Worm (Caenorhabditis elegans) whole organism, L2 larva: ENCODE results near the gene srx-20.
"Not testable (repeated sequence)": the region's sequence is repeated elsewhere in the genome, so short reads cannot be mapped to it uniquely, and the experiment has no call there.

ENCODE experiments used
- C34F6.9 ChIP-seq: fragments of 150-350 bp; optimal IDR thresholded peaks from 2 replicates; lab custom pipeline; 2014; ENCODE audit warnings: missing biosample characterization, missing genetic modification characterization
- R02D3.7 ChIP-seq: fragments of 150-350 bp; optimal IDR thresholded peaks from 2 replicates; lab custom pipeline; 2014; ENCODE audit warnings: missing biosample characterization, missing genetic modification characterization
- alr-1 ChIP-seq: fragments of 150-350 bp; optimal IDR thresholded peaks from 2 replicates; lab custom pipeline; 2014; ENCODE audit warnings: missing biosample characterization, missing genetic modification characterization
- aly-2 ChIP-seq: fragments of 150-350 bp; optimal IDR thresholded peaks from 2 replicates; lab custom pipeline; 2014; ENCODE audit warnings: missing biosample characterization, missing genetic modification characterization
- ama-1 ChIP-seq: fragments of 150-350 bp; optimal IDR thresholded peaks from 2 replicates; lab custom pipeline; 2018; ENCODE audit warnings: inconsistent platforms
- ceh-16 ChIP-seq: fragments of 150-350 bp; optimal IDR thresholded peaks from 2 replicates; lab custom pipeline; 2014; ENCODE audit warnings: missing biosample characterization, missing genetic modification characterization
- crh-2 ChIP-seq: sonication (generic microtip); optimal IDR thresholded peaks from 2 replicates; lab custom pipeline; 2017; ENCODE audit warnings: missing biosample characterization, missing genetic modification characterization
- egl-27 ChIP-seq: sonication (generic microtip); optimal IDR thresholded peaks from 3 replicates; lab custom pipeline; 2017; ENCODE audit warnings: missing biosample characterization, missing genetic modification reagents, missing genetic modification characterization
- elt-1 ChIP-seq: fragments of 150-350 bp; optimal IDR thresholded peaks from 2 replicates; lab custom pipeline; 2014; ENCODE audit warnings: missing biosample characterization, missing genetic modification characterization
- elt-3 ChIP-seq: sonication (generic microtip); optimal IDR thresholded peaks from 2 replicates; lab custom pipeline; 2017; ENCODE audit warnings: missing biosample characterization, missing genetic modification characterization
- fos-1 ChIP-seq: fragments of 150-350 bp; optimal IDR thresholded peaks from 2 replicates; lab custom pipeline; 2014; ENCODE audit warnings: missing biosample characterization, missing genetic modification characterization
- gmeb-1 ChIP-seq: fragments of 150-350 bp; optimal IDR thresholded peaks from 2 replicates; lab custom pipeline; 2014; ENCODE audit warnings: missing biosample characterization, missing genetic modification characterization
- lin-11 ChIP-seq: fragments of 150-350 bp; sonication (generic microtip); optimal IDR thresholded peaks from 2 replicates; lab custom pipeline; 2014; ENCODE audit warnings: missing biosample characterization, missing genetic modification characterization, inconsistent platforms, mixed read lengths
- lin-13 ChIP-seq: fragments of 150-350 bp; optimal IDR thresholded peaks from 2 replicates; lab custom pipeline; 2014; ENCODE audit warnings: missing biosample characterization, missing genetic modification reagents, missing genetic modification characterization
- lin-39 ChIP-seq: fragments of 150-350 bp; optimal IDR thresholded peaks from 2 replicates; lab custom pipeline; 2014; ENCODE audit warnings: missing biosample characterization, missing genetic modification reagents, missing genetic modification characterization
- lsy-2 ChIP-seq, 2 experiments: fragments of 150-350 bp in 1 of 2; sonication (generic microtip) in 1 of 2; optimal IDR thresholded peaks; 2 replicates each; lab custom pipeline; 2014 to 2017; ENCODE audit warnings: missing biosample characterization in 2 of 2, missing genetic modification characterization in 2 of 2
- mab-5 ChIP-seq: fragments of 150-350 bp; optimal IDR thresholded peaks from 2 replicates; lab custom pipeline; 2014; ENCODE audit warnings: missing biosample characterization, missing genetic modification characterization
- mbf-1 ChIP-seq: sonication (generic microtip); optimal IDR thresholded peaks from 2 replicates; lab custom pipeline; 2017; ENCODE audit warnings: missing biosample characterization, missing genetic modification characterization
- mdl-1 ChIP-seq, 2 experiments: fragments of 150-350 bp in 1 of 2; sonication (generic microtip) in 1 of 2; optimal IDR thresholded peaks; 2 replicates each; lab custom pipeline; 2017; ENCODE audit warnings: missing biosample characterization in 2 of 2, missing genetic modification characterization in 2 of 2
- nhr-10 ChIP-seq: sonication (generic microtip); optimal IDR thresholded peaks from 2 replicates; lab custom pipeline; 2017; ENCODE audit warnings: missing biosample characterization, missing genetic modification characterization
- nhr-11 ChIP-seq: fragments of 150-350 bp; optimal IDR thresholded peaks from 2 replicates; lab custom pipeline; 2014; ENCODE audit warnings: missing biosample characterization, missing genetic modification characterization
- nhr-129 ChIP-seq: fragments of 150-350 bp; optimal IDR thresholded peaks from 2 replicates; lab custom pipeline; 2014; ENCODE audit warnings: missing biosample characterization, missing genetic modification characterization
- nhr-23 ChIP-seq: fragments of 150-350 bp; optimal IDR thresholded peaks from 2 replicates; lab custom pipeline; 2014; ENCODE audit warnings: missing biosample characterization, missing genetic modification reagents, missing genetic modification characterization
- nhr-237 ChIP-seq: fragments of 150-350 bp; optimal IDR thresholded peaks from 2 replicates; lab custom pipeline; 2014; ENCODE audit warnings: missing biosample characterization, missing genetic modification characterization
- nhr-6 ChIP-seq: fragments of 150-350 bp; optimal IDR thresholded peaks from 2 replicates; lab custom pipeline; 2014; ENCODE audit warnings: missing biosample characterization, missing genetic modification characterization
- peb-1 ChIP-seq: fragments of 150-350 bp; optimal IDR thresholded peaks from 2 replicates; lab custom pipeline; 2014; ENCODE audit warnings: missing biosample characterization, missing genetic modification characterization
- sem-4 ChIP-seq: fragments of 150-350 bp; optimal IDR thresholded peaks from 2 replicates; lab custom pipeline; 2014; ENCODE audit warnings: missing biosample characterization, missing genetic modification reagents, missing genetic modification characterization
- skn-1 ChIP-seq: sonication (generic microtip); optimal IDR thresholded peaks from 2 replicates; lab custom pipeline; 2017; ENCODE audit warnings: missing biosample characterization, missing genetic modification characterization
- sma-9 ChIP-seq, 2 experiments: fragments of 150-350 bp in 1 of 2; sonication (generic microtip) in 1 of 2; optimal IDR thresholded peaks; 2 replicates each; lab custom pipeline; 2014 to 2016; ENCODE audit warnings: missing genetic modification characterization in 2 of 2, mild to moderate bottlenecking in 1 of 2, missing biosample characterization in 1 of 2, missing compliant biosample characterization in 1 of 2, missing genetic modification reagents in 1 of 2, moderate library complexity in 1 of 2
- snpc-4 ChIP-seq: fragments of 150-350 bp; optimal IDR thresholded peaks from 2 replicates; lab custom pipeline; 2014; ENCODE audit warnings: missing biosample characterization, missing genetic modification characterization
- unc-39 ChIP-seq: fragments of 150-350 bp; optimal IDR thresholded peaks from 2 replicates; lab custom pipeline; 2014; ENCODE audit warnings: missing biosample characterization, missing genetic modification characterization
- unc-55 ChIP-seq: fragments of 150-350 bp; sonication (generic microtip); optimal IDR thresholded peaks from 3 replicates; lab custom pipeline; 2014; ENCODE audit warnings: missing biosample characterization, missing genetic modification reagents, missing genetic modification characterization
- unc-62 ChIP-seq: fragments of 150-350 bp; optimal IDR thresholded peaks from 2 replicates; lab custom pipeline; 2014; ENCODE audit warnings: missing biosample characterization, missing genetic modification reagents, missing genetic modification characterization
- ztf-1 ChIP-seq: fragments of 200-800 bp; sonication (Bioruptor generic); conservative IDR thresholded peaks from 2 replicates; pipeline ENCODE4 v1.3.6; 2022; ENCODE audit warnings: missing genetic modification characterization, missing compliant biosample characterization

The srx-20 gene

ce11 chrIV:6824622-6825021, 43.3 kb upstream of the srx-20 start, which contains the start of gene H20E11.3:
Gene H20E11.3 (plus strand): TSS chrIV:6824816.
- TF ChIP-seq crh-2 (tag; lab: Kevin White, UChicago) (no peak), fos-1 (tag; lab: Kevin White, UChicago) (peak; percentile 49), nhr-6 (tag; lab: Kevin White, UChicago) (no peak), lin-11 (tag; lab: Kevin White, UChicago) (no peak), R02D3.7 (tag; lab: Kevin White, UChicago) (no peak), skn-1 (peak; percentile 85)

DNA sequence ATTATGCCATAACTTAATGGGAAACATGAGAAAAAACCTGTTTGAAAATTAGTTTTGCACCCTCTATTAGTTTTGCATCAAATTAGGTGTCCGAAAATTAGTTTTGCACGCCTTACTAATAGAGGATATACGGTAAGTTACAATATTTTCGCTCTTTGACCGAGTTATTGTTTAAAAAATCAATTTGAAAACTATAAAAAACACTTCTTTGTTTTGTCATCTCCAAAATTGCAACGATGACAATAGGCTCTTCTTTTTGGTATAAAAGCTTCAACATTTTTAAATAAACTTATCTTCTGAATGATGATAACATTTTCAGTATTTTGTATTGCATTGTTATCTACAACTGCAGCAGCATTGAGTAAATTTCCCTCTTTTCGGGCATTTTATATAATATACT, 40.4 kb upstream of the srx-20 start, which contains the start of gene H20E11.2:
Gene H20E11.2 (plus strand): TSS at position 301 of the 400 bp plus-strand sequence.
- not testable (repeated sequence) for TF ChIP-seq nhr-23, elt-1, sem-4 (tag; lab: Kevin White, UChicago)

- TF ChIP-seq fos-1 (tag; lab: Kevin White, UChicago) (peak; percentile 94), nhr-129 (tag; lab: Kevin White, UChicago) (no peak)
These were observed 38.0 kb upstream of the srx-20 start, which contains the start of gene H20E11.1 for ce11 chrIV:6829902-6830301. Gene H20E11.1 (plus strand): TSS chrIV:6830145.

DNA sequence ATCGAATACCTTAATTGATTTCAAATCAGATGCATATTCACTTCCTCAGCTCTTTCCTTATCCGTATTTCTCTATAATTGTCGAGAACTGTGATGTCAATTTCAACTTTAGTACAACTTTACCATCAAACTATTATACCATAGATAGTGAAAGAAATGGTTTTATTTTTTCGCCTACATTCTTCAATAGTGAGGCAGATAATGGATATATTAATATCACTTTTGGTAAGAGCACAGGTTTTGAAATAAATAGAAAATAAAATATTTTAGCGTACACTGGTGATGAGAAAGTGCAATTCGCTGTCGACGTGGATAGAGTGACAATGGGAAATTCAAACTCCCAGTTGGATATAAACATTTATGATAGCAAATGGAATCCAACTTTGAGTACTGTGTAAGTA, 35.7 kb upstream of the srx-20 start:
- no peak for TF ChIP-seq ceh-16 (tag; lab: Kevin White, UChicago)
- TF ChIP-seq peb-1: no peak
- TF ChIP-seq elt-3 (tag; lab: Kevin White, UChicago): no peak
- no peak for TF ChIP-seq ztf-1 (GFP tag; lab: Robert Waterston, UW)
- no peak for TF ChIP-seq aly-2 (tag; lab: Kevin White, UChicago)
- TF ChIP-seq mbf-1 (tag; lab: Kevin White, UChicago): no peak
- TF ChIP-seq snpc-4 (tag; lab: Kevin White, UChicago): no peak
- no peak for TF ChIP-seq unc-39 (tag; lab: Kevin White, UChicago)
- no peak for TF ChIP-seq gmeb-1 (tag; lab: Kevin White, UChicago)
- no peak for TF ChIP-seq lin-13

DNA sequence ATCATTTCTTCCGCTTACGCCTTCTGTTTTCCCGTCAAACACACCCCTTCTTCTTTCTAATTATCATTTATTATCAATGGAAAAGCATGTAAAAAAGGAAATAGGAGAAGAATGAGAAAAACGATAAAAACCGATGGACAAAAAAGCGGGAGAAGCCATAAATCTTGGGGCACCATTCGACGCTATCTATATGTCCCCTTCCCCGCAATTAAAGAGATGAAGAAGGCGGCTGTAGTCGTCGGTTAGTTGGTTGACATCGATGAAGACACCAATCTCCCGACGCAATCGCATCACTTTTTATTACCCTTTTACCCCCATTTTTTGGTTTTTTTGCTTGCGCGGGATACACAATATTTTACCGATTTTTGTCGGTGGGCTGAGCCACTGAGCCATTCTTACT, 34.3 kb upstream of the srx-20 start:
- no peak for TF ChIP-seq alr-1 (tag; lab: Kevin White, UChicago)
- TF ChIP-seq sem-4 (tag; lab: Kevin White, UChicago): peak; percentile 25
- no peak for TF ChIP-seq skn-1
- peak; percentile 84 for TF ChIP-seq mab-5 (tag; lab: Kevin White, UChicago)
- TF ChIP-seq nhr-237 (tag; lab: Kevin White, UChicago): no peak
- TF ChIP-seq nhr-10 (tag; lab: Kevin White, UChicago): no peak
- TF ChIP-seq ama-1 (lab: Kevin White, UChicago): no peak
- TF ChIP-seq, all 48 proteins: peak for 2

ce11 chrIV:6834705-6835104, 33.2 kb upstream of the srx-20 start:
- TF ChIP-seq mdl-1 (tag; optimal IDR thresholded peaks at IDR 0.05; lab: Kevin White, UChicago): no peak
- TF ChIP-seq ama-1 (lab: Kevin White, UChicago): no peak
- no peak for TF ChIP-seq elt-3 (tag; lab: Kevin White, UChicago)
- TF ChIP-seq nhr-11 (tag; lab: Kevin White, UChicago): no peak
- no peak for TF ChIP-seq gmeb-1 (tag; lab: Kevin White, UChicago)
- TF ChIP-seq sem-4 (tag; lab: Kevin White, UChicago): no peak
- peak; percentile 34 for TF ChIP-seq C34F6.9
- no peak for TF ChIP-seq egl-27
- TF ChIP-seq unc-39 (tag; lab: Kevin White, UChicago): no peak
- no peak for TF ChIP-seq peb-1
- TF ChIP-seq lin-39 (tag; lab: Kevin White, UChicago): no peak
- no peak for TF ChIP-seq unc-62
- TF ChIP-seq aly-2 (tag; lab: Kevin White, UChicago): no peak
- TF ChIP-seq unc-55 (GFP tag; lab: Kevin White, UChicago): peak; percentile 21
- TF ChIP-seq lsy-2 (tag; optimal IDR thresholded peaks at IDR 0.05; lab: Kevin White, UChicago): peak in 1 of 2 experiments; percentile 4
- TF ChIP-seq ceh-16 (tag; lab: Kevin White, UChicago): no peak
- TF ChIP-seq sma-9 (GFP tag; optimal IDR thresholded peaks at IDR 0.05; lab: Kevin White, UChicago): peak; percentile 42
- TF ChIP-seq sma-9 (tag; optimal IDR thresholded peaks at IDR 0.05; lab: Kevin White, UChicago): no peak
- TF ChIP-seq, all 48 proteins: peak for 4
